Fruit fly (Drosophila melanogaster) whole organism, larva: Measurements from ENCODE around the gene Ndf.

ENCODE experiments used
- noc ChIP-seq: fragments of 200-800 bp; sonication (Bioruptor generic); optimal IDR thresholded peaks from 3 replicates; lab custom pipeline; 2019; ENCODE audit warnings: missing biosample characterization, mild to moderate bottlenecking, missing genetic modification characterization, moderate library complexity

The Ndf gene

DNA sequence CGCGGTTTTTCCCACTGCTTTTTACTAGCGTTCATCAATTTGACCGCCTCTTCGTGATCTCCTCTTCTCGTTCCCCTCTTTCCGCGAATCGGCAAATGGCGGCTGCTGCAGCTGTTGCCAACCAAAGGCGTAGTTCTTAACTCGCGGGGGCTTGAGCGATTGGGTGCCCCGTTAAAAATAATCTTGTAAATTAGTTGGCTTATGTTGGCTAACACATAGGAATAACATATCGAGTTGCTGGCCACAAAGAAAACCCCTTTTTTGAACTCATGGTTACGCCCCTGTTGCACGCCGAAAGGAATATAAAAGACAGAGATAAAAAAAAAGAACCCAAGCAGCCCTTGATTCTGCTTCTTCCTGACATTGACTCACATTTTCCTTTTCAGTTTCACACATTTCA is 53.6 kb downstream of the Ndf start:
- no peak for TF ChIP-seq noc (tag; lab: Kevin White, UChicago)
